Worm (Caenorhabditis elegans) whole organism, L2 larva: ENCODE measurements around the gene flp-1.

Experiments
- blmp-1 ChIP-seq: sonication (generic microtip); optimal IDR thresholded peaks from 2 replicates; lab custom pipeline; 2017; ENCODE audit warnings: missing genetic modification characterization, mild to moderate bottlenecking, missing compliant biosample characterization, antibody characterized with exemption, moderate library complexity; ENCODE audit not compliant: insufficient read depth
- ceh-82 ChIP-seq: fragments of 150-350 bp; optimal IDR thresholded peaks from 2 replicates; lab custom pipeline; 2014; ENCODE audit warnings: missing biosample characterization, missing genetic modification characterization
- egl-27 ChIP-seq: sonication (generic microtip); optimal IDR thresholded peaks from 3 replicates; lab custom pipeline; 2017; ENCODE audit warnings: missing biosample characterization, missing genetic modification reagents, missing genetic modification characterization
- elt-3 ChIP-seq: sonication (generic microtip); optimal IDR thresholded peaks from 2 replicates; lab custom pipeline; 2017; ENCODE audit warnings: missing biosample characterization, missing genetic modification characterization
- lin-13 ChIP-seq: fragments of 150-350 bp; optimal IDR thresholded peaks from 2 replicates; lab custom pipeline; 2014; ENCODE audit warnings: missing biosample characterization, missing genetic modification reagents, missing genetic modification characterization
- lin-39 ChIP-seq: fragments of 150-350 bp; optimal IDR thresholded peaks from 2 replicates; lab custom pipeline; 2014; ENCODE audit warnings: missing biosample characterization, missing genetic modification reagents, missing genetic modification characterization
- mdl-1 ChIP-seq, 2 experiments: fragments of 150-350 bp in 1 of 2; sonication (generic microtip) in 1 of 2; optimal IDR thresholded peaks; 2 replicates each; lab custom pipeline; 2017; ENCODE audit warnings: missing biosample characterization in 2 of 2, missing genetic modification characterization in 2 of 2
- nhr-10 ChIP-seq: sonication (generic microtip); optimal IDR thresholded peaks from 2 replicates; lab custom pipeline; 2017; ENCODE audit warnings: missing biosample characterization, missing genetic modification characterization
- nhr-237 ChIP-seq: fragments of 150-350 bp; optimal IDR thresholded peaks from 2 replicates; lab custom pipeline; 2014; ENCODE audit warnings: missing biosample characterization, missing genetic modification characterization
- unc-39 ChIP-seq: fragments of 150-350 bp; optimal IDR thresholded peaks from 2 replicates; lab custom pipeline; 2014; ENCODE audit warnings: missing biosample characterization, missing genetic modification characterization
- unc-55 ChIP-seq: fragments of 150-350 bp; sonication (generic microtip); optimal IDR thresholded peaks from 3 replicates; lab custom pipeline; 2014; ENCODE audit warnings: missing biosample characterization, missing genetic modification reagents, missing genetic modification characterization
- zag-1 ChIP-seq: fragments of 150-350 bp; optimal IDR thresholded peaks from 2 replicates; lab custom pipeline; 2014; ENCODE audit warnings: missing biosample characterization, missing genetic modification characterization
- ztf-11 ChIP-seq: sonication (generic microtip); optimal IDR thresholded peaks from 2 replicates; lab custom pipeline; 2017; ENCODE audit warnings: missing biosample characterization, missing genetic modification characterization
- ztf-4 ChIP-seq: fragments of 150-350 bp; optimal IDR thresholded peaks from 2 replicates; lab custom pipeline; 2014; ENCODE audit warnings: missing biosample characterization, missing genetic modification characterization

- TF ChIP-seq egl-27 (tag; lab: Kevin White, UChicago) (peak; percentile 46), unc-39 (tag; lab: Kevin White, UChicago) (no peak), mdl-1 (tag; optimal IDR thresholded peaks at IDR 0.05; lab: Kevin White, UChicago) (no peak), unc-55 (GFP tag; lab: Kevin White, UChicago) (peak; percentile 17), lin-13 (GFP tag; lab: Kevin White, UChicago) (peak; percentile 25), ztf-4 (no peak), ceh-82 (no peak), nhr-237 (tag; lab: Kevin White, UChicago) (no peak), ztf-11 (tag; lab: Kevin White, UChicago) (no peak), zag-1 (tag; lab: Kevin White, UChicago) (peak; percentile 48), blmp-1 (tag; lab: Kevin White, UChicago) (no peak), nhr-10 (tag; lab: Kevin White, UChicago) (no peak), lin-39 (tag; lab: Kevin White, UChicago) (no peak), elt-3 (tag; lab: Kevin White, UChicago) (no peak)
Measured at ce11 chrIV:9191183-9191582, 46.7 kb downstream of the flp-1 start.
